Fruit fly (Drosophila melanogaster): Measurements from ENCODE around the gene CG44002.

Gene CG44002

dm6 chr2L:3155804-3156203 lies 15.1 kb downstream of the CG44002 start:
- no peak for TF ChIP-seq CTCF (optimal IDR thresholded peaks at IDR 0.05)
- no peak for TF ChIP-seq CG8478 (optimal IDR thresholded peaks at IDR 0.05)

DNA sequence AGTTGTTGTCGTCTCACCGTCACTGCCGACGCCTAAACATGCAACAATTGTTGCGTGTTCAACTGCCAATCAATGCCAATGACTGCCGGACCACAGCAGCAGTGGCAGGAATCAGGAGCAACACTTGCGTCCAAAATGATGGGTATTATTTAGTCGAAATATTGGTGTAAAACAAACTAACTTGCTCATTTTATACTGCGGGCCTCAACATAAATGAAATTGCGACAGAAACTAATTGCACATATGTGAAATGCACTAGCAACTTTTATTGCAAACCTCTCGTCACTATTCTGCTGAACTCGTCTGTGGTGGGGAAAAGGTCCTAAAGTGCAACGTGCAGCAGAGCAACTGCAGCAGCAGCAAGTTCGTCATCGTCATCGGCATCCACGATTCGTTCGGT lies 16.1 kb downstream of the CG44002 start:
- TF ChIP-seq CTCF (optimal IDR thresholded peaks at IDR 0.05) (no peak), CG8478 (optimal IDR thresholded peaks at IDR 0.05) (no peak)

DNA sequence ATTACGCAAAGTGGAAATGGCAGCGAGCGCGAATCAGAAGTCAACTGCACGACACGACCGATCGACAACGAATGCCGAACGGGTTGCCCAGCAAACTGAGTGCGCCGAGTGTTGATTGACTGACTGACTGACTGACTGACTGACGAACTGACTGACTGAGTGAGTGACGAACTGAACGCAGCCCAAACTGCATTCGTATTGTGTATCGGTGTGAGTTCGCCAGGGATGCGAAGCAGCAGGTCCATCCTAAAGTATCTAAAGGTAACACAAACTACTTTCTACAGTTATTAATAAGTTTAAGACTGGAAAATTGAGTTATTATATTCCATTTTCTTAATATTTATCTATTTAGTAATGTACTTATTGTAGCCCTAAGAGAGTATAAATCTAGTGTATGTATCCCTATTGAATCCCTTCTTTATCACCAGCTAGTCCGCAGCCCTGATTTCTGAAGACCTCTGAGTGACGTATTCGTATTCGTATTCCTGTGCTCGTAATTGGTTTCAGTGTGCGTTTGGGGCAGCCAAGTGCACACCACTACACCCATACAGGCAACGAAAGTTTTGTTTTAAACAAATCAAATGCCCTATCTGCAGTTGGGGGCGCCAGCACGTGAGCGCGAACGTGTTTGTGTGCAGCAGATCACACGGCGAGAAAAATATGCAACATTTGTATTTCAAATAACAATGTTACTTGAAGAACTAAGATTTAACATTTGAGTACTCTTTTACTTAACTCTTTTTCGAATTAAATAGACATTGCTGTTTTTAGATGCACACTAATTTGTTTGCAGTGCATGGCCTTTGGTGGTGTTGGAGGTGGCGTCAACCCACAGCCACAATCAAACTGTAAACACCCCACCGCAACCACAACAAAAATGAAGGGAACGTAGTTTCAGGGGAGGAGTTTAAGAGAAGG lies 17.9 kb downstream of the CG44002 start:
- TF ChIP-seq CG8478 (optimal IDR thresholded peaks at IDR 0.05) (no peak), CTCF (optimal IDR thresholded peaks at IDR 0.05) (no peak)

- TF ChIP-seq CTCF (optimal IDR thresholded peaks at IDR 0.05): no peak
- TF ChIP-seq CG8478 (optimal IDR thresholded peaks at IDR 0.05): no peak
These were observed 19.2 kb downstream of the CG44002 start for dm6 chr2L:3151657-3152056.

DNA sequence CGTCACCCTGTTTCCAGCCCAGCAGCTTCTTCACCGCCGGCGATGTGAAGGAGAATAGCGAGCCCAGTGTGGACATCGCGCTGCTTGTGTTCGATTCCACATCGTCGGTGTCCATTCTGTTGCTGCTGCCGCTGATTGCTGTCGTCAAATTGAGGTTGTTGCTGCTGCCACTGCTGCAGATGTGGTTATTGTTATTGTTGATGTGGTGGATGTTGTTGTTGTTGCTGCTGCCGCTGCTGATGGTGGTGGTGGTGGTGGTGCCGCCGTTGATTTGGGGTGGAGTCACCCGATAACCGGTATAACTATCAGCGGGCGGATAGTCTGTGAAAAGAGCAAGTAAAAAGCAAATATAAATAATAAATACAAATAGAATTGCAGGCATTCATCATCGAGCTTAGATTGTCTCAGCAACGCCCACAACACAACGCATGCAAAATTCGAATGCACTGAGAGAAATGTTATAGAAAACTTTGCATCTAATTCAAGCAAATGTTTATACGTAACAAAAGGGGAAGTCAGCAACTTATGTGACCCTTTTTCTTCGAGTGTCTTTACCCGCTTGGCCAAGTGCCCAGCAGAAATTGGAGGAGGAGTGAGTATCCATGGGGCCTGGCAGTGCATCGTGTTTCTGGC lies 21.8 kb downstream of the CG44002 start:
- TF ChIP-seq CG8478 (optimal IDR thresholded peaks at IDR 0.05): no peak
- TF ChIP-seq CTCF (optimal IDR thresholded peaks at IDR 0.05): no peak

dm6 chr2L:3145897-3146296 lies 25.0 kb downstream of the CG44002 start:
- TF ChIP-seq CTCF (optimal IDR thresholded peaks at IDR 0.05) (no peak), CG8478 (optimal IDR thresholded peaks at IDR 0.05) (no peak)

- no peak for TF ChIP-seq CTCF (optimal IDR thresholded peaks at IDR 0.05)
- TF ChIP-seq CG8478 (optimal IDR thresholded peaks at IDR 0.05): no peak
These were observed 25.4 kb downstream of the CG44002 start, which contains the start of gene ND-B14.5B for dm6 chr2L:3145470-3145869. ND-B14.5B (minus strand) TSS chr2L:3145848.

dm6 chr2L:3144709-3145108 lies 26.2 kb downstream of the CG44002 start, which contains the start of gene toc:
toc (minus strand) TSS chr2L:3144786.
- TF ChIP-seq CG8478 (optimal IDR thresholded peaks at IDR 0.05): no peak
- peak; percentile 40 to 41 for TF ChIP-seq CTCF (optimal IDR thresholded peaks at IDR 0.05)

DNA sequence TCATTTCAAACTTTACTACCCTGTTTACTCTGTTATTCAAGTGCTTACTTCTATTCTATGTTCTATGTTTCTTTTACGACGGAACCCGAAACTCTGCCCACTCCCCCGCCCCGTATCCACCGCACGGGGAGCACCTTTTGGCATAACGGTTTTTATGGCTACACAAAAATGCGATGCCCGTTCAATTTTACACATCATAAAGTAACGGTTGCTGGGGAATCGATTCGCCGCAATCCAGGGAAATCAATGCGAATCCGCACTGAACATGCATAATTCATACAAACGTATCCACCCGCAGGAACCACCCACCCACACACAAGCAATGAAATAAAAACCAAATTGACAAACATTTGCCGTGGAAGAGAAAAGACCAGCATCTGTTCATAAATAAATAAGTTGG lies 27.0 kb downstream of the CG44002 start:
- no peak for TF ChIP-seq CTCF (optimal IDR thresholded peaks at IDR 0.05)
- no peak for TF ChIP-seq CG8478 (optimal IDR thresholded peaks at IDR 0.05)

DNA sequence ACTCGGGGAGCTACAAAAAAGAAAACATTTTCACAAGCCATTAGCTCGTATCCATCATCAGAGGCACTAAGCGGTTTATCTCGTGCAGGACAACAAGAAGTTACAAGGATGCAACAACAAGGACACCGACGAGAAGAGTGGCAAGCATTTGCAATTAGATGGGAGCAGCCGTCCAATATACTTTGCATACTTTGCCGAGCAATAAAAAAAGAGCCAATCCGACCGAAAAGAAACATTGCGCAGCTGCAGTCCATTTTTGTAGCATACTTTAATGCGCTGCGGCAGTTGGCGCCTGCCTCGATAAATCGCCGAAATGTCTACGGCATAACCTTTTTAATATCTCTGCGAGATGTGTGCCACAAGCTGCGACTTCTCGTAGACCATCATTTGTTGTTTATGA lies 39.3 kb downstream of the CG44002 start:
- TF ChIP-seq CG8478 (optimal IDR thresholded peaks at IDR 0.05): no peak
- no peak for TF ChIP-seq CTCF (optimal IDR thresholded peaks at IDR 0.05)

- TF ChIP-seq CTCF (optimal IDR thresholded peaks at IDR 0.05) (no peak), CG8478 (optimal IDR thresholded peaks at IDR 0.05) (no peak)
These were observed 40.5 kb downstream of the CG44002 start for dm6 chr2L:3130417-3130816.

DNA sequence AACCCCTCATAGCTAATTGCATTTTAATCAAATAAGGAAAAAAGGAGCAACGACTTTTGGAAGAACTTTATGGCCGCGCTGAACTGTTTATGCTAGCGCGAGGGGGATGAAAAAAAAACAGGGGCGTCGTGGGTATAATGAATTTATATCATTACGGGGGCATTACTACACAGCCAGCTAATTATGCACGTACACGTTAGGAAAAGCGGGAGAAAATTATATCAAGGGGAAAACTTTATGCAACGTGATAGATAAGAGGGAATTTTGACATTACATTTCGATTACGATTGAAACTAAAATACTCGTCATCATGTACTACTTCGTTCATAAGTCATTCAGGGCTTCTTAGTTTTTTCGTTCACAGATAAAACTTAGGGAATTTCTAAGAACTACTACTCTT lies 42.6 kb downstream of the CG44002 start, which contains the start of gene CG15403:
TSS of gene CG15403 (plus strand) at position 301 of the 400 bp plus-strand sequence.
- TF ChIP-seq CG8478 (optimal IDR thresholded peaks at IDR 0.05): no peak
- no peak for TF ChIP-seq CTCF (optimal IDR thresholded peaks at IDR 0.05)

dm6 chr2L:3127813-3128212 lies 43.1 kb downstream of the CG44002 start:
- TF ChIP-seq CG8478 (optimal IDR thresholded peaks at IDR 0.05) (no peak), CTCF (optimal IDR thresholded peaks at IDR 0.05) (no peak)

dm6 chr2L:3124500-3124977 lies 46.4 kb downstream of the CG44002 start:
- TF ChIP-seq CTCF (optimal IDR thresholded peaks at IDR 0.05): no peak
- no peak for TF ChIP-seq CG8478 (optimal IDR thresholded peaks at IDR 0.05)

DNA sequence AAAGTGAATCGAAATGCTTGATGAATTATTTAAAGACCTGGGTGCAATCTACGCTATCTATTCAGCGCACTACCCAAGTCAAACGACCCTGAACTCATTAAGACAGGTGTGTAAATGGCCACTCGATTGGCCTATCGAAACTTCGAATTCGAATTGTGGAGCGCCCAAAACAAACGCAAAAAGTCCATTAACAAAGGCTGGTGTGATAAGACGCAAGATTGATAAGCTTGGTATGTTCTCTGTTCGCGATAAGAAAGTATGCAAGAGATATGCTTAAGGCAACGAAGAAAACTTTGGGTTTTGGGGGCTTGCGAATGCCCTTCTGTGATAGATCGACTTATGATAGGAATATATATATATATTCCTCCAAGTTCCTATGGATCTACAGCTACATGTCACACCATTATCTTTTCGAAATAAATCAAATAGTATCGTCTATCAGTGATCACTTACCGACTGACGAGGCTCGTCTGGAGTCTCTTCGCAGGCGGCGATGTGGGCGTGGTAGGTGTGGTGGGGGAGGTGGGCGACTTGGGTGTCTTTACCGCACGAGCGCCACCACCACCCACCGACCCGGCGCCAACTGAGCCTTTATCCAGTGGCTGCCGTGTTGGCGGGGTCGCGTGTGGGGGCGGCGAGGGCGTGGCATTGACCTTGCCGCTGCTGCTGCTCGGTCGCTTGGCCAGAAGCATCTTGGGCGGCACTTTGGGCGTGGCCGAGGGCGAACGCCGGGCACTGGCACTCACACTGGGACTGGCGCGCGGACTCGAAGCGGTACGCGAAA lies 47.1 kb downstream of the CG44002 start:
- no peak for TF ChIP-seq CTCF (optimal IDR thresholded peaks at IDR 0.05)
- no peak for TF ChIP-seq CG8478 (optimal IDR thresholded peaks at IDR 0.05)
